Fruit fly (Drosophila melanogaster) whole organism, adult: ENCODE data around the gene CG15765.

Experiments
- CG12768 ChIP-seq: fragments of 200-800 bp; sonication (Bioruptor generic); optimal IDR thresholded peaks from 2 replicates; lab custom pipeline; 2017; ENCODE audit warnings: missing biosample characterization, missing genetic modification characterization, mild to moderate bottlenecking, moderate library complexity, missing genetic modification reagents
- CG33017 ChIP-seq: fragments of 200-800 bp; sonication (Bioruptor generic); optimal IDR thresholded peaks from 2 replicates; lab custom pipeline; 2018; ENCODE audit warnings: missing biosample characterization, mild to moderate bottlenecking, missing genetic modification characterization, moderate library complexity
- CG7045 ChIP-seq: fragments of 200-800 bp; sonication (Bioruptor generic); optimal IDR thresholded peaks from 2 replicates; lab custom pipeline; 2017; ENCODE audit warnings: missing biosample characterization, mild to moderate bottlenecking, missing genetic modification characterization
- Clk ChIP-seq: fragments of 200-800 bp; sonication (Bioruptor generic); optimal IDR thresholded peaks from 2 replicates; lab custom pipeline; 2017; ENCODE audit warnings: missing biosample characterization, missing genetic modification characterization
- Hr96 ChIP-seq: fragments of 200-800 bp; sonication (Bioruptor generic); optimal IDR thresholded peaks from 2 replicates; lab custom pipeline; 2016; ENCODE audit warnings: missing biosample characterization, missing genetic modification characterization
- cic ChIP-seq: fragments of 200-800 bp; sonication (Bioruptor generic); optimal IDR thresholded peaks from 2 replicates; lab custom pipeline; 2017; ENCODE audit warnings: missing biosample characterization, mild to moderate bottlenecking, missing genetic modification characterization, moderate library complexity
- cnc ChIP-seq, 2 experiments: fragments of >200 bp; optimal IDR thresholded peaks; 2 replicates each; lab custom pipeline; 2017
- kay ChIP-seq: fragments of 200-800 bp; sonication (Bioruptor generic); peaks from one replicate; lab custom pipeline; 2016; ENCODE audit warnings: missing biosample characterization, missing genetic modification characterization, borderline replicate concordance
- ovo ChIP-seq: fragments of 200-800 bp; sonication (Bioruptor generic); optimal IDR thresholded peaks from 2 replicates; lab custom pipeline; 2016; ENCODE audit warnings: missing biosample characterization, missing genetic modification characterization
- toe ChIP-seq: fragments of 200-800 bp; sonication (Bioruptor generic); optimal IDR thresholded peaks from 2 replicates; lab custom pipeline; 2016; ENCODE audit warnings: missing biosample characterization, missing genetic modification characterization

dm6 chrX:5888933-5889332 is 70.6 kb downstream of the CG15765 start:
- TF ChIP-seq CG33017 (tag; lab: Kevin White, UChicago) (no peak), CG7045 (GFP tag; lab: Kevin White, UChicago) (no peak), kay (GFP tag; lab: Kevin White, UChicago) (no peak), Hr96 (no peak), Clk (GFP tag; lab: Kevin White, UChicago) (no peak), ovo (GFP tag; lab: Kevin White, UChicago) (no peak), CG12768 (no peak), toe (GFP tag; lab: Kevin White, UChicago) (no peak), cnc (optimal IDR thresholded peaks at IDR 0.05; lab: Kevin White, UChicago) (no peak), cic (no peak)
